Fruit fly (Drosophila melanogaster): ENCODE data around the gene btl.

Gene btl

DNA sequence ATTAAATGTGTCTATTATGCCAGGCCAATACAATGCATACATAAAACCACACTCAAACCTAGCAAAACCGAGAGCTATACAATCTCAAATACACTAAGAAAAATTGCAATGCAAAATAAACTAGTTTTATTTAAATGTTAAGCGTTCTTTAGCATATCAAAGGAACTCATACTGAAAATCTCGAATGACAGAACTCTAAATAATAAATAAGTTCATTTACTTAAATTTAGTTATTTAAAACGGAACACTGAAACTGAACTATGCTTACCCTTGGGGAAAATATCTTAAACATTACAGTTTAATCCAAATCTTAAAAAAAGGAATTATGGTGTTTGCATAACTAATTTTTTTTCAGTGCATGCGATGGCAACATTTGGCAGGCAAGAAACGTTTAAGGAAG lies 10.7 kb downstream of the btl start (continued):
- no peak for TF ChIP-seq maf-S (GFP tag; optimal IDR thresholded peaks at IDR 0.05)
- no peak for TF ChIP-seq CG10959 (GFP tag; IDR thresholded peaks at IDR 0.05)
- no peak for TF ChIP-seq toy (GFP tag; IDR thresholded peaks at IDR 0.05)
- no peak for TF ChIP-seq luna (GFP tag; optimal IDR thresholded peaks at IDR 0.05)
- no peak for TF ChIP-seq klu (GFP tag; IDR thresholded peaks at IDR 0.05)
- no peak for TF ChIP-seq CG2202 (tag; optimal IDR thresholded peaks at IDR 0.05)
- no peak for TF ChIP-seq Dll (GFP tag; IDR thresholded peaks at IDR 0.05; ENCODE audit: partially characterized antibody)
- no peak for TF ChIP-seq en (GFP tag; optimal IDR thresholded peaks at IDR 0.05)
- no peak for TF ChIP-seq Bteb2 (GFP tag; optimal IDR thresholded peaks at IDR 0.05)
- no peak for TF ChIP-seq Med (GFP tag)
- TF ChIP-seq CG17612 (GFP tag; IDR thresholded peaks at IDR 0.05), result no peak
- no peak for TF ChIP-seq CG14441 (GFP tag; IDR thresholded peaks at IDR 0.05)
- no peak for TF ChIP-seq Poxn (GFP tag; IDR thresholded peaks at IDR 0.05)
- TF ChIP-seq CG8924 (tag; optimal IDR thresholded peaks at IDR 0.05), result no peak
- TF ChIP-seq BtbVII (GFP tag; optimal IDR thresholded peaks at IDR 0.05), result no peak
- TF ChIP-seq CG7786 (GFP tag; optimal IDR thresholded peaks at IDR 0.05), result no peak
- TF ChIP-seq tna (GFP tag; IDR thresholded peaks at IDR 0.05; ENCODE audit: partially characterized antibody), result no peak
- no peak for TF ChIP-seq dimm (GFP tag; IDR thresholded peaks at IDR 0.05)
- no peak for TF ChIP-seq CG18476 (GFP tag; optimal IDR thresholded peaks at IDR 0.05)
- TF ChIP-seq Hmx (GFP tag; optimal IDR thresholded peaks at IDR 0.05), result no peak
- no peak for TF ChIP-seq Rfx (GFP tag; IDR thresholded peaks at IDR 0.05)
- TF ChIP-seq CG17912 (GFP tag; optimal IDR thresholded peaks at IDR 0.05), result no peak
- TF ChIP-seq da (GFP tag; optimal IDR thresholded peaks at IDR 0.05), result no peak
- TF ChIP-seq vvl (GFP tag; IDR thresholded peaks at IDR 0.05), result no peak
- peak; percentile 81 for TF ChIP-seq sens (GFP tag)
- no peak for TF ChIP-seq Hey (tag; optimal IDR thresholded peaks at IDR 0.05)
- TF ChIP-seq row (GFP tag; IDR thresholded peaks at IDR 0.05), result 0 out of 3 replicates have a peak, but pooled peaks have one; percentile 25
- TF ChIP-seq Dad (GFP tag; optimal IDR thresholded peaks at IDR 0.05), result no peak
- TF ChIP-seq Trl (optimal IDR thresholded peaks at IDR 0.05), result no peak
- no peak for TF ChIP-seq Trl (GFP tag; optimal IDR thresholded peaks at IDR 0.05)
- TF ChIP-seq CG17802 (tag; optimal IDR thresholded peaks at IDR 0.05), result no peak
- no peak for TF ChIP-seq dm (GFP tag; optimal IDR thresholded peaks at IDR 0.05)
- TF ChIP-seq PHDP (tag; optimal IDR thresholded peaks at IDR 0.05), result no peak
- no peak for TF ChIP-seq CG15269 (tag; optimal IDR thresholded peaks at IDR 0.05)
- TF ChIP-seq mam (GFP tag; optimal IDR thresholded peaks at IDR 0.05), result no peak
- TF ChIP-seq lola (GFP tag; optimal IDR thresholded peaks at IDR 0.05), result peak in 1 of 3 experiments; percentile 8
- TF ChIP-seq CG17829 (tag; optimal IDR thresholded peaks at IDR 0.05), result peak; percentile 56
- TF ChIP-seq CG13624 (GFP tag; optimal IDR thresholded peaks at IDR 0.05), result no peak
- TF ChIP-seq CG13775 (GFP tag; optimal IDR thresholded peaks at IDR 0.05), result no peak
- peak; percentile 36 for TF ChIP-seq nmo (GFP tag; optimal IDR thresholded peaks at IDR 0.05)
- no peak for TF ChIP-seq fd64A (GFP tag; optimal IDR thresholded peaks at IDR 0.05)
- no peak for TF ChIP-seq CG6791 (GFP tag; IDR thresholded peaks at IDR 0.05; ENCODE audit: partially characterized antibody)
- TF ChIP-seq Xrp1 (GFP tag; IDR thresholded peaks at IDR 0.05), result peak; percentile 34; the same call in 1 of the 2 replicates
- no peak for TF ChIP-seq CG4328 (GFP tag; optimal IDR thresholded peaks at IDR 0.05)
- TF ChIP-seq pita (GFP tag; optimal IDR thresholded peaks at IDR 0.05), result no peak
- TF ChIP-seq Ets65A (GFP tag), result no peak
- TF ChIP-seq salm (tag; optimal IDR thresholded peaks at IDR 0.05), result no peak
- no peak for TF ChIP-seq bigmax (GFP tag; optimal IDR thresholded peaks at IDR 0.05)
- no peak for TF ChIP-seq scrt (GFP tag; optimal IDR thresholded peaks at IDR 0.05)
- no peak for TF ChIP-seq tup (GFP tag; optimal IDR thresholded peaks at IDR 0.05)
- no peak for TF ChIP-seq Awh (GFP tag; IDR thresholded peaks at IDR 0.05)
- no peak for TF ChIP-seq CG7928 (GFP tag; optimal IDR thresholded peaks at IDR 0.05)
- TF ChIP-seq HLH3B (GFP tag; IDR thresholded peaks at IDR 0.05), result no peak
